Fruit fly (Drosophila melanogaster): ENCODE measurements around the gene CG1764.

The CG1764 gene

DNA sequence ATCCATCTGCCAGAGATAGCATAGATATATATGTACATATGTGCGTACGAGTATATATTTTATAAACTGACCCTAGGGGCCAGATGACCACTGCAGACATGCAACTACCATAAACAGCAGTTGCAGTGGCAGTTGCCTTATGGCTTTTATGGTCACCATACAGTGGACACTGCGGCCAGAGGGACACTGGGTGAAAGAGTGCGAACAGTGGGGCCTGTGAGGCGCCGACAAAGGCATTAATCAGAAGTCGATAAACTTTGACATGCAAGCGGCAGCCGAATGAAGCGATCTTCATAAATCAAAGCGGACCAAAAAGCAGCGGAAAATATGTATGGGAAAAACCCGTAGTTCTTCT is 13.2 kb upstream of the CG1764 start:
- no peak for TF ChIP-seq CG8478 (optimal IDR thresholded peaks at IDR 0.05)
- TF ChIP-seq CTCF (optimal IDR thresholded peaks at IDR 0.05), result no peak

DNA sequence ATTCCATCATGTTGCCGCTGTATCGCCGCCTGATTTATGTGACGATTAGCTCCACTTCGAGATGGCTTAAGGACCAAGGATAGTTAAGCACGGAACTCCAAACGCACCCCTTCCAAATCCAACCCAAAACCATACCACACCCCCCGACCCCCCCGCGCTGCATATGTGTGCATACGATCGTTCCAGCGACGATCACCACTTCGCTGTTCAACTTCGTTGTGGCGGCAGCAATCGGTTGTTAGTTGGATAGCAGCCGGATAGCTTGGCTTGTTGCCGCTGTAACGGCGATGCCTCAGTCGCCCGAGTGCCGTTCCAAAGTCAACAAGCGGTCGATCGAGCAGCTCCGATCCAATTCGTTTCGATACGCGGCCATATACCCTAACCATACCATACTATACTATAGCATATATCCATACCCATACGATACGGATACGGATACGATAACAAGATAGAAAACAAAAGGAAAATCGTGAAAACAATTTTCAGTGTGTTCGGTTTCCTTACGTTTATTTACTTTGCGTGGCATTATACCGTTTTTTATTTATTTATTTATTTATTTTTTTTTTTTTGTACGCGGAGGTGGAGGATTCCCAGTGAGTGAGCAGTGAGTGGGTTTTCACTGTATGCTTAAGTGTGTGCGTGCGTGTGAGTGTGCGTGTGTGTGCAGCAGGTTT is 12.7 kb upstream of the CG1764 start:
- no peak for TF ChIP-seq CG8478 (optimal IDR thresholded peaks at IDR 0.05)
- no peak for TF ChIP-seq CTCF (optimal IDR thresholded peaks at IDR 0.05)

DNA sequence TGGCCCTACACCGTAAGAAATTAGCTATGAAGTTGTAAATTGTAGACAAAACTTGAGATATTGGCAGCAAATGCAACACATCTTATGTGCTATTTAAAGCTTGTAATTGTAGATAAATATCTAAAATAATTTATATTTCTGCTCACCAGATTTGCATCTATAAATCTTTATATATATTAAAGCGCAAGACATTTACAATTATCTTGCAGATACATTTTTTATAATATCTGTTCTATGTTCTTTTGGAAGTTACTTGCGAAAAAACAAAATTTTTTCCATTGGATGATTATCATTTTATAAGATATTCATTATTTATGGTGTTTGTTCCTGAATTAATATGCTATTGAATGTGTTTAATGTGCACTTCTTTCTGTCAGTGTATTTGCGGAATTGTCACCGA is 12.1 kb upstream of the CG1764 start:
- no peak for TF ChIP-seq CTCF (optimal IDR thresholded peaks at IDR 0.05)
- no peak for TF ChIP-seq CG8478 (optimal IDR thresholded peaks at IDR 0.05)

DNA sequence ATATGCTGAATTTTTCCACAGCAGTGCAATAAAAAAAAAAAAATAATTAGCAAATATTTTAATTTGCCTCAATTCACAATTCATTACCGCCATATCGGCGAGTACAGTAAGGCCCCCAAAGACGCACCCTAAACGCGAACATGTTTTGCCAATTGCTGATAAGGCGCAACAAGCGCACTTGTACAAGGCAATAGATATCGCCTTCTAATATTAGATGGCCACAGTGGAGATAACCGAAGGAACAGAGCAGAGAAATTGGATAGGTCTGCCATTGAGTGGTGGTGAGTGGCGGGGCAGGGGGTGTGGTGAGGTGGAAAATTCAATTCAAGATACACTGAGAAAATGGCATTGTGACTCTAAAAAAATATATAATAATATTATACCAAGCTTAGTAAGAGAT is 10.9 kb upstream of the CG1764 start:
- TF ChIP-seq CG8478 (optimal IDR thresholded peaks at IDR 0.05) (no peak), CTCF (optimal IDR thresholded peaks at IDR 0.05) (no peak)

DNA sequence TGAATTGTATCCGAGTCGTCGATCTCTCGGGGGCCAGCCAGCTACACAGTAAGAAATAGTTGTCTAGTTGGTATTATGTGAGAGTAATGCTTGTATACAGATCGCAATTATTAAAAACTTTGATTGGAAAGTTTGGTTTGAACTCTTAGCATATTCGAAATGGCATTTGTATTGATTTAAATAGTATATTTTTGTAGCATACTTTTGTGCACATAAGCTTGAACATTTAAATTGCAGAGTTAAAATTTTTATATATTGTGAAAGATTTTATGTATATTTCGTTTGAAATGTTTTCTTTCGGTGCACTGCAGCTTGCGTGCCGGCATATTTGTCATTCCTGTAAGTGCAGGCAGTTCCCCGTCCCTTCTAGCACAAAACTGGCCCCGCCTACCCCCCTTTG is 10.0 kb upstream of the CG1764 start:
- TF ChIP-seq CTCF (optimal IDR thresholded peaks at IDR 0.05) (no peak), CG8478 (optimal IDR thresholded peaks at IDR 0.05) (no peak)

DNA sequence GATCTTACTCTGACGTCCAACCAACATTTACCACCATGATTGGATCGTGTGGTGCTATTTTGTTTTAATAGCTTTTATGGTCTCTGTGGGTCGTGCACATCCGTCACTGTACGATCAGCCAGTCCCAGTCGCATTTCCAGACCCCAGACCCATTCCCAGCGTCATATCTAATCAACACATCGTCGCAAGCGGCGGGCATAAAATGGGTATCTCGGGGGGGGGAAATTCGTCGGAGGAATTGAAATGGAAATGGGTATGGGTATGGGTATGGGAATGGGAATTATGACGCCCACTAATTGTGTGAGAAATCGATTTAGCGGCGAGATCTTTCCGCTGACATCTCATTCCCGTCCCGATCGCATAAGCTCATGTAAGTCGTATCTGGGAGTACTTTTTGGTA is 8.5 kb upstream of the CG1764 start:
- TF ChIP-seq CG8478 (optimal IDR thresholded peaks at IDR 0.05) (no peak), CTCF (optimal IDR thresholded peaks at IDR 0.05) (no peak)

DNA sequence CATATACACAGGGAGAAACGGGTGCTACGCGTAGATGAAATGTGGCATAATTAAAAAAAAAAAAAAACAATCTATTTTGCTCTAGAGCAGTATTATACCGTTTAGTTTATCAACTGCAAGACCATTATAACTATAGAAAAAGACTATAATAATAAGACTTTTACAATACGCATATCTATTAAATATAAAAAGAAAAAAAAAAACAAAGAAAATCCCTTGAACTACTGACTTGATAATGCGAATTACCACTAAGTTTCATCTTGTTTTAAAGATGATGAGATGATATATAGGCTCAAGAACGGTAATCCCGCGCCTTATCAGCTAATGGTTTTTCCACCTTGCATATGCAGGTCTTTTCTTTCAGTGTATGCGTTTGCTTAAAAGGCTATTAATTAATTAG is 5.0 kb upstream of the CG1764 start:
- TF ChIP-seq CTCF (optimal IDR thresholded peaks at IDR 0.05) (no peak), CG8478 (optimal IDR thresholded peaks at IDR 0.05) (no peak)

DNA sequence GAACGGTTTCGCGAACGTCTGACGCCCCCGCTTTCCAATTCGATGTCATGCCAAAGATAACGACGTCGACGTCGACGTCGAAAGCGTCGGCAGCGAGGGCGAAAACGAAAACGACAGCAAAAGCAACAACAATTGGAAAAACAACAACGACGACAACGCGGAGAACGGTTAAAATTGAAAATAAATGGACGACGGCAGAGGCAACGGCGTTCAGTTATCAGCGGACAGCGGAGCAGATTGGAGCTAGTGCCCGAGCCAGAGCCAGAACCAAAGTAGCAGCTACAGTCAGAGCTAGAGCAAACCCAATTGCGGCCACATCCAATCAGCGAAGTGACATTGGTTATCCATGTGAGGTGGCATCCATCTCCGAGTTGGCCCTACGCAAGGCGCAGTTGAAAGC is 3.1 kb upstream of the CG1764 start:
- TF ChIP-seq CTCF (optimal IDR thresholded peaks at IDR 0.05) (no peak), CG8478 (optimal IDR thresholded peaks at IDR 0.05) (no peak)

DNA sequence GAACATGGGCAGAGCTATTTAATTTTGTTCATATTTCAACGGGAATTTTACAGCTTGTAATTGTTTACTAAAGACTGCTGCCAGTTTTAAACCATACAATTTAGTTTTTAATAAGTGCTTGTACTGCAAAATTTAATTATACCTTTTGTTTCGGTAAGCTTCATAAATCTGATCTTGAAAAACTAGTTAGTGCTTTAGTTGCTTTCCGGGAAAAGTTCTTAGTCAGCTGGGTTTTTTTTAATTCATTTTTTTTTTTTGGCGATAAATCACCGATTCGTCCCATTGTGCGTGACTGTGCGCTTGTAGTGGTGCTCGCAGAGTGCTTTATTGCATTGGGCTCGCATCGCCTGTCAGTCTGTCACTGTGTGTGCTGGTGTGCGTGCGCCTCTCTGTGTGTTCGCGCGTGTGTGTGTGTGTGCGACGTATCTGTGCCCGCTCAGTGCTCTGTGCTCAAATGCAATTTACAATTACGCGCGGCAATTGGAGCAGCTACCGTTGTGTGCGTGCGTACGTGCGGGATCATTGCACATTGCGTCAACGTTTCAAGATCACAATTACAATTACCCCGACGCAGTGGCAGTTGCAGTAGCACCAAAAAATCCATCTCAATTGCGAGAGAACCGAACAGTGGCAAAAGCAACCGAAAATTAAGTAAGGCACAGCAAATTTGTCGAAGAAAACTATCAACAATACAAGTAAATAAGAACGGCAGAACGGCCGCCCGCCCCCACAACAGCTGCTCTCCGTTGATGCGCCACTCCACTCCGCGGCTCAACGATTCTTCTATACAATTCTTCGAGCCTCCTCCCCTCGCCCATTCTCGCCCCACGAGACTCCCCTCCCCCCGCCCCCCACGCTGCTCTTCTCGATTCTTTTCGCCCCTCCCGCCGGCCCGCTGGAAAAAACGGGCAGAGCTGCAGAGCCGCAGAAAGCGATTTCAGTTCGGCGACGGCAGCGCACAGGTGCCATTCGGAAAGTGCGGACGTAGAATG is 1.7 kb upstream of the CG1764 start:
- TF ChIP-seq CTCF (optimal IDR thresholded peaks at IDR 0.05), result no peak
- no peak for TF ChIP-seq CG8478 (optimal IDR thresholded peaks at IDR 0.05)

DNA sequence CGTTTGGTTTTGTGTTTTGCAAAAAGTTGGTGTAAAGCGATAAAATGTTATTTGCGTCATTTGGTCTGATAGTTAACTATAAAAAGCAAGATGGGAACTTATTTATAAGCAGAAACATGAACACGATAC is 1.2 kb upstream of the CG1764 start, which contains the start of gene IP3K2:
TSS of gene IP3K2 (plus strand) at position 107 of the 129 bp plus-strand sequence.
- TF ChIP-seq CG8478 (optimal IDR thresholded peaks at IDR 0.05), result no peak
- no peak for TF ChIP-seq CTCF (optimal IDR thresholded peaks at IDR 0.05)

DNA sequence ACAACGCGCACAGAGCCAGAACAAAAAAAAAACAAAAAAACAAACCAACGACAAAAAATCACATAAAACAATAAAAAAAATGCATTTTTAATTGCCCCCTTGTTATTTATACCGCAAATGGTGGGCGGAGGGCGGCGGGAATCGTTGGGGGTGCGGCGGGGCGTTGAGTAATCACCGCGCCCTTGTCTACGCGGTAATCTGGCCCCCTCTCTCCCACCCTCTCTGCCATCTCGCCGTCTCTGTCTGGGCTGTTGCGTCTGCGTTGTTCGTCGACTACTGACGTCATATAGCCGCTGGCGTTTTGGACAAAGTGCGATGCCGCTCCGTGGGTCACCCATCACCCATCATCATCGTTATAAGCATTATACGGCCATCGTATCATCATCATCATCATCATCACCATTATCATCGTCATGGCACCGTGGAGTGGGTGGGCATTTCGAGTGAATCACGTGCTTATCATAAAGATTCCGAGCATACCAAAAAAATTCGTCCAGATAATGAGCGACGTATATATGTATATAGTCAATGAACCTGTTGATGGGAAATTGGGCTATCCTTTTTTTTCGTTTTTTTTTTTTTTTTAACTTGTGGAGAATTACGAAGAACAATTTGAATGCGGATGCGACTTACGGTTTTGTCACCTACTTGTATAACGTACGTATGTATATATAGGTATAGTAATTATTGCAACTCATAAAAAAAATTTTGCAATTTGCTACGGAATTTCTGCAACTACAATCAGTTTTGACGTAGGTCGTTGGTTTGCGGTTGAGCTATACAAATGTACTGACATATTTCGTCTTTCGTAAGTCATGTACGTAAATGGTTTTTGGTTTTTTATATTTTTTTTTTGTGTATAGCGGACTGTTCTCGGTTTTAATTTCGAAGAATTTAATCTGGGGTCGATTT is 656 bp upstream of the CG1764 start:
- no peak for TF ChIP-seq CTCF (optimal IDR thresholded peaks at IDR 0.05)

DNA sequence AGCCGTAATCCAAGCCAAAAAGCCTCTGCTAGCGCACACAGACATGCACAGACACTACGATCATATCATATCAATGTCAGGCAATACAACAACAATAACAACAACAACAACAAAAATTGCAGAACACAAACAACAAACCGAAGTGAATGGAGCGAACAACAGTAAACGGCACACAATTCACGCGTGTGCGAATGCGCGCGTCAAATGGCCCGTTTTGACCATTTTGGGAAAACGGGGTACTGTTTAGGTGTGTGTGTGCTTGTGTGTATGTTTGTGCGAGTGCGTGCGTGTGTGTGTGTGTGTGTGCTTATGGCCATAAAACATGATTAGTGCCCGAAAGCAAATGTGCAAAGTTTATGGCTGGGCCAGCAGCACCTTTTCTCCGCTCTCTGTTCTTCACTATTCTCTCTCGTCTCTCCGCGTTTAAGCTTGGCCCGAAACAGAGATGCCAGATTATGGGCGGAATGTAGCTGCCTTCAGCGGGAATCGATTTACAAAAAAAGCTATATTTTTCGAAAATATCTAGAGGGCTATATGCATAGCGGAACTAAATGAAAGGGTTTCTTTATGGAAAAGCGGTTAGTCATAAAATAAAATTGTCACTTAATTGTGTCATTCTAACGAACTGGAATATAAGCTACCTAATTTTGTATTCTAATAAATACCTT is 1.2 kb downstream of the CG1764 start:
- no peak for TF ChIP-seq CG8478 (optimal IDR thresholded peaks at IDR 0.05)
- no peak for TF ChIP-seq CTCF (optimal IDR thresholded peaks at IDR 0.05)

DNA sequence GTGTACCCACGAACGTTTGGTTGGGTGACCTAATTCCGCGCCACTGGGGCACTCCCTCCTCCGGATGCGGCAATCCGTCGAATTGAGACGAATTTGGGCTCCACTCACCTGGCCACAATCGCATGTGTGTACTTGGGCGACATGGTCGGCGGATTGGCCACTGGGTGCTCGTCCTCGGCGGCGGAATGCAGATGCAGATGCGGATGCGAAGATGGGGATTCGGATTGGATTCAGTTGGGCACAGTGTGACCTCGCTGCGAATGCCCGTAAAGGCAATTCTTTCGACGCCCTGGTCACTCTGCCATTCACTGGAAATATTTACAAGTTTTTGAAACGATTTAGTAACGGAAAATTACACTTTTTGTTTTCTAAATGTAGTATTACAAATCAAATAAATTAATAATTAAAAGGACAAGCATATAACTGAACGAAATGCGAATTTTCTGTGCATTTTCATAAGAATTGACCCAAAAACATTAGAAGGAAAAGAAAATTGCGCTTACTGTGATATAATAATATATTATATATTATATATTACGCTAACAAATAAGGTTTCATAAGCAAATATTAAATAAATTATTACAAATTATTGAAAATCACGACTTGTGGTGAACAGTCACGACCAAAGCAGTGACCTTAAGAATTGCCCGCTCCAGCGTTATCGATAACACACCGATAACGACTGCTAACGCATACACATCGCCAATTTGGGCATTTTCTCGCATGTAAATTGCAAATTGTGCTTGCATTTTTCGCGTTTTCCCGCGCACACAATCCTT is 5.6 kb downstream of the CG1764 start, which contains the start of gene CG1622:
TSS of gene CG1622 (plus strand) at position 678 of the 779 bp plus-strand sequence.
- no peak for TF ChIP-seq CTCF (optimal IDR thresholded peaks at IDR 0.05)
- no peak for TF ChIP-seq CG8478 (optimal IDR thresholded peaks at IDR 0.05)

DNA sequence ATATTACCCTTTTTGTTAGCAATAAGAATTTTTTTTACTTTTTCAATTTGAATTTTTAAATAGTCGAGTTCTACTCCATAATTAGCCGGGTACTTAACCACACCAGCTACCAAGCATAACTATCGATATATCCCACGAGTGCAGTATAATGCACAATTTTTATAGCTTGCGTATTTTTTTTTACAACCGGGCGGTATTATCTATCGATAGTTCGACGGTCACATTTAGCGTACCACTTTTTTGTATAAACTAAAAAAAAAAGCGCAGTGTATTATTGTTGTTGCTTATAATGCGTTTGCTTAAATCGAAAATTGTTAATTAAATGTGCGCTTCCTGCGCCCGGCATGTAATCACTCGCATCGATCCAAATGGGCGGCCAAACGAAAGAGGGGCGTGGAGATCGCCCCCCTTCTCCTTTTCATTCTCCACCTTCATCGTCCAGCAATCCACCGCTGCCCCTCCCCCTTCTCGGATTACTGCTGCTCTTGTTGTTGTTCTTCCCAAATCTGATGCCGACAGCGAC is 14.3 kb downstream of the CG1764 start, which contains the start of gene Remo:
TSS of gene Remo (plus strand) at position 198 of the 523 bp plus-strand sequence.
- TF ChIP-seq CG8478 (optimal IDR thresholded peaks at IDR 0.05) (no peak), CTCF (optimal IDR thresholded peaks at IDR 0.05) (peak; percentile 10 to 40)
